Worm (Caenorhabditis elegans) whole organism, L1 larva: ENCODE data around the gene R05A10.8.

Source experiments
- ces-1 ChIP-seq: fragments of 150-350 bp; optimal IDR thresholded peaks from 2 replicates; lab custom pipeline; 2014; ENCODE audit warnings: missing biosample characterization, missing genetic modification reagents, missing genetic modification characterization
- efl-1 ChIP-seq, 4 experiments: fragments of 150-350 bp; optimal IDR thresholded peaks in 3 of 4; peaks in 1 of 4; 1 replicate in 1 of 4; 2 replicates in 3 of 4; lab custom pipeline; 2014; ENCODE audit warnings: missing biosample characterization in 2 of 4, missing genetic modification characterization in 2 of 4, missing genetic modification reagents in 2 of 4
- fkh-8 ChIP-seq: sonication (generic microtip); optimal IDR thresholded peaks from 2 replicates; lab custom pipeline; 2016; ENCODE audit warnings: mild to moderate bottlenecking, missing genetic modification characterization, missing compliant biosample characterization
- nhr-76 ChIP-seq: sonication (generic microtip); optimal IDR thresholded peaks from 2 replicates; lab custom pipeline; 2017; ENCODE audit warnings: missing biosample characterization, missing genetic modification characterization
- nhr-90 ChIP-seq: sonication (generic microtip); optimal IDR thresholded peaks from 2 replicates; lab custom pipeline; 2016; ENCODE audit warnings: mild to moderate bottlenecking, missing genetic modification characterization, missing compliant biosample characterization; ENCODE audit not compliant: poor library complexity
- tbx-2 ChIP-seq: sonication (generic microtip); optimal IDR thresholded peaks from 2 replicates; lab custom pipeline; 2016; ENCODE audit warnings: missing genetic modification characterization, missing compliant biosample characterization
- ztf-11 ChIP-seq, 2 experiments: sonication (generic microtip); optimal IDR thresholded peaks; 2 replicates each; lab custom pipeline; 2016 to 2017; ENCODE audit warnings: missing genetic modification characterization in 2 of 2, missing biosample characterization in 1 of 2, missing compliant biosample characterization in 1 of 2

DNA sequence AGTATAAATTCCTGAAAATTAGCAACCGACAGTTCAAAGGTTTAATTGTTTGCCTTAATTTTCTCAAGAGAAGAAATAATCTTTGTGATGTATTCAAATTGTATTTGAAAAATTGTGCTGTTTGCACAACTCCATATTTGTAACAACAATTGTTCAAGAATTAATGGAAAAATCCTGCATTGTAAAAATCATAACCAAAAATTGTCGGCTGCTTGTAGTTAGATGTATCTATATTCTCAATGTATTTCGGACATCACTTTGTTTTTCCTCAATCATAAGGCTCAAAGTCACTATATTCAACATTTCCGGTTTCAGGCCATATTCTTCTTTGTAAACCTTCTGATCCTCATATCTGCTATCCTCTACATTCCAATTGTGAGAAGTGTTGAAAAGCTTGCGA, 14.9 kb downstream of the R05A10.8 start:
- no peak for TF ChIP-seq ces-1 (GFP tag; lab: Kevin White, UChicago)
- no peak for TF ChIP-seq efl-1 (optimal IDR thresholded peaks at IDR 0.05; lab: Kevin White, UChicago)
- TF ChIP-seq efl-1 (GFP tag; optimal IDR thresholded peaks at IDR 0.05 in 1 of 2; lab: Kevin White, UChicago) = peak in 1 of 2 experiments; percentile 17
- no peak for TF ChIP-seq ztf-11 (tag; optimal IDR thresholded peaks at IDR 0.05; lab: Kevin White, UChicago)
- no peak for TF ChIP-seq nhr-90
- TF ChIP-seq nhr-76 (tag; lab: Kevin White, UChicago) = no peak
- TF ChIP-seq fkh-8 (tag; lab: Kevin White, UChicago) = no peak
- TF ChIP-seq tbx-2 = no peak
